Fruit fly (Drosophila melanogaster) whole organism, embryonic: Measurements from ENCODE around the gene inaE.
A peak's percentile ranks its signal among the peaks of the same experiment; 100 is the strongest.

Source experiments
- Atf-2 ChIP-seq: fragments of 200-800 bp; sonication (Bioruptor generic); optimal IDR thresholded peaks from 2 replicates; lab custom pipeline; 2016; ENCODE audit warnings: missing biosample characterization, missing genetic modification characterization
- B-H2 ChIP-seq: fragments of 200-800 bp; sonication (Bioruptor generic); optimal IDR thresholded peaks from 2 replicates; lab custom pipeline; 2018; ENCODE audit warnings: missing biosample characterization, mild to moderate bottlenecking, missing genetic modification characterization
- CG10366 ChIP-seq: fragments of 200-800 bp; sonication (Bioruptor generic); IDR thresholded peaks from 2 replicates; pipeline ENCODE4 v1.3.6; 2022; ENCODE audit warnings: missing biosample characterization, missing genetic modification characterization
- CG10565 ChIP-seq: fragments of 200-800 bp; sonication (Bioruptor generic); optimal IDR thresholded peaks from 3 replicates; lab custom pipeline; 2016; ENCODE audit warnings: missing biosample characterization, mild to moderate bottlenecking, missing genetic modification characterization
- CG12769 ChIP-seq: fragments of 200-800 bp; sonication (Bioruptor generic); optimal IDR thresholded peaks from 2 replicates; lab custom pipeline; 2019; ENCODE audit warnings: missing biosample characterization, mild to moderate bottlenecking, missing genetic modification characterization, moderate library complexity
- CG13287 ChIP-seq: fragments of 200-800 bp; sonication (Bioruptor generic); IDR thresholded peaks from 2 replicates; pipeline ENCODE4 v1.3.6; 2022; ENCODE audit warnings: missing biosample characterization, missing genetic modification characterization; ENCODE audit not compliant: partially characterized antibody
- CG1602 ChIP-seq: fragments of 200-800 bp; sonication (Bioruptor generic); optimal IDR thresholded peaks from 3 replicates; lab custom pipeline; 2016; ENCODE audit warnings: missing biosample characterization, missing genetic modification characterization
- CG16815 ChIP-seq: fragments of 200-800 bp; sonication (Bioruptor generic); optimal IDR thresholded peaks from 3 replicates; lab custom pipeline; 2017; ENCODE audit warnings: missing biosample characterization, mild to moderate bottlenecking, missing genetic modification characterization
- CG17802 ChIP-seq: fragments of 200-800 bp; sonication (Bioruptor generic); optimal IDR thresholded peaks from 2 replicates; lab custom pipeline; 2018; ENCODE audit warnings: missing biosample characterization, mild to moderate bottlenecking, missing genetic modification characterization, moderate library complexity
- CG18011 ChIP-seq: fragments of 200-800 bp; sonication (Bioruptor generic); optimal IDR thresholded peaks from 2 replicates; lab custom pipeline; 2017; ENCODE audit warnings: missing biosample characterization, missing genetic modification characterization, mild to moderate bottlenecking, moderate library complexity, missing genotype
- CG18599 ChIP-seq: fragments of 200-800 bp; sonication (Bioruptor generic); optimal IDR thresholded peaks from 3 replicates; lab custom pipeline; 2017; ENCODE audit warnings: missing biosample characterization, missing genetic modification characterization, mild to moderate bottlenecking, moderate library complexity, missing genetic modification reagents
- CG2116 ChIP-seq: fragments of 200-800 bp; sonication (Bioruptor generic); optimal IDR thresholded peaks from 3 replicates; lab custom pipeline; 2018; ENCODE audit warnings: missing biosample characterization, mild to moderate bottlenecking, missing genetic modification characterization
- CG2678 ChIP-seq: fragments of 200-800 bp; sonication (Bioruptor generic); optimal IDR thresholded peaks from 3 replicates; lab custom pipeline; 2019; ENCODE audit warnings: missing biosample characterization, mild to moderate bottlenecking, missing genetic modification characterization, moderate library complexity
- CG34422 ChIP-seq: fragments of 200-800 bp; sonication (Bioruptor generic); IDR thresholded peaks from 3 replicates; pipeline ENCODE4 v1.3.6; 2022; ENCODE audit warnings: missing biosample characterization, missing genetic modification characterization
- CG4404 ChIP-seq: fragments of 200-800 bp; sonication (Bioruptor generic); IDR thresholded peaks from 2 replicates; pipeline ENCODE4 v1.3.6; 2022; ENCODE audit warnings: missing biosample characterization, missing genetic modification characterization
- CG7745 ChIP-seq: fragments of 200-800 bp; sonication (Bioruptor generic); optimal IDR thresholded peaks from 2 replicates; lab custom pipeline; 2018; ENCODE audit warnings: missing biosample characterization, mild to moderate bottlenecking, missing genetic modification characterization, moderate library complexity
- CG7928 ChIP-seq: fragments of 200-800 bp; sonication (Bioruptor generic); optimal IDR thresholded peaks from 2 replicates; lab custom pipeline; 2017; ENCODE audit warnings: missing biosample characterization, mild to moderate bottlenecking, missing genetic modification characterization
- CG9437 ChIP-seq: fragments of 200-800 bp; sonication (Bioruptor generic); optimal IDR thresholded peaks from 2 replicates; lab custom pipeline; 2018; ENCODE audit warnings: missing biosample characterization, mild to moderate bottlenecking, missing genetic modification characterization
- CG9727 ChIP-seq: fragments of 200-800 bp; sonication (Bioruptor generic); optimal IDR thresholded peaks from 3 replicates; lab custom pipeline; 2017; ENCODE audit warnings: missing biosample characterization, mild to moderate bottlenecking, missing genetic modification characterization
- Dip2 ChIP-seq: fragments of 200-800 bp; sonication (Bioruptor generic); IDR thresholded peaks from 2 replicates; pipeline ENCODE4 v1.3.6; 2022; ENCODE audit warnings: missing biosample characterization, missing genetic modification characterization
- ERR ChIP-seq: fragments of 200-800 bp; sonication (Bioruptor generic); optimal IDR thresholded peaks from 2 replicates; lab custom pipeline; 2016; ENCODE audit warnings: missing biosample characterization, missing genetic modification characterization
- Fer1 ChIP-seq: fragments of 200-800 bp; sonication (Bioruptor generic); optimal IDR thresholded peaks from 2 replicates; lab custom pipeline; 2017; ENCODE audit warnings: missing biosample characterization, mild to moderate bottlenecking, missing genetic modification characterization
- H15 ChIP-seq: fragments of 200-800 bp; sonication (Bioruptor generic); IDR thresholded peaks from 3 replicates; pipeline ENCODE4 v1.3.6; 2022; ENCODE audit warnings: missing biosample characterization, missing genetic modification characterization
- HHEX ChIP-seq: fragments of 200-800 bp; sonication (Bioruptor generic); optimal IDR thresholded peaks from 3 replicates; lab custom pipeline; 2017; ENCODE audit warnings: missing biosample characterization, mild to moderate bottlenecking, missing genetic modification characterization, missing genetic modification reagents
- HLH4C ChIP-seq: fragments of 200-800 bp; sonication (Bioruptor generic); IDR thresholded peaks from 3 replicates; pipeline ENCODE4 v1.3.6; 2022; ENCODE audit warnings: missing biosample characterization, missing genetic modification characterization; ENCODE audit not compliant: partially characterized antibody
- HLHmδ ChIP-seq: fragments of 200-800 bp; sonication (Bioruptor generic); optimal IDR thresholded peaks from 2 replicates; lab custom pipeline; 2018; ENCODE audit warnings: missing biosample characterization, mild to moderate bottlenecking, missing genetic modification characterization, moderate library complexity
- Hand ChIP-seq: fragments of 200-800 bp; sonication (Bioruptor generic); optimal IDR thresholded peaks from 2 replicates; lab custom pipeline; 2017; ENCODE audit warnings: mild to moderate bottlenecking, missing biosample characterization, missing genetic modification reagents, missing genetic modification characterization
- Hmr ChIP-seq: fragments of 200-800 bp; sonication (Bioruptor generic); optimal IDR thresholded peaks from 3 replicates; lab custom pipeline; 2017; ENCODE audit warnings: mild to moderate bottlenecking, missing biosample characterization, missing genetic modification reagents, missing genetic modification characterization
- Hsf ChIP-seq: fragments of 200-800 bp; sonication (Bioruptor generic); optimal IDR thresholded peaks from 3 replicates; lab custom pipeline; 2016; ENCODE audit warnings: missing biosample characterization, missing genetic modification characterization
- MESR4 ChIP-seq: fragments of 200-800 bp; sonication (Bioruptor generic); optimal IDR thresholded peaks from 2 replicates; lab custom pipeline; 2018; ENCODE audit warnings: missing biosample characterization, mild to moderate bottlenecking, missing genetic modification characterization, moderate library complexity
- MTF-1 ChIP-seq: fragments of 200-800 bp; sonication (Bioruptor generic); optimal IDR thresholded peaks from 2 replicates; lab custom pipeline; 2018; ENCODE audit warnings: missing biosample characterization, mild to moderate bottlenecking, missing genetic modification characterization, borderline replicate concordance
- Oli ChIP-seq: fragments of 200-800 bp; sonication (Bioruptor generic); optimal IDR thresholded peaks from 2 replicates; lab custom pipeline; 2018; ENCODE audit warnings: missing biosample characterization, mild to moderate bottlenecking, missing genetic modification characterization, moderate library complexity
- Pdp1 ChIP-seq, 2 experiments: fragments of 200-800 bp; sonication (Bioruptor generic); optimal IDR thresholded peaks; 3 replicates each; lab custom pipeline; 2016; ENCODE audit warnings: missing biosample characterization in 2 of 2, missing genetic modification characterization in 2 of 2, mild to moderate bottlenecking in 1 of 2, moderate library complexity in 1 of 2
- Ravus ChIP-seq: fragments of 200-800 bp; sonication (Bioruptor generic); IDR thresholded peaks from 2 replicates; pipeline ENCODE4 v1.3.6; 2022; ENCODE audit warnings: missing biosample characterization, missing genetic modification characterization
- Sox102F ChIP-seq: fragments of 200-800 bp; sonication (Bioruptor generic); optimal IDR thresholded peaks from 2 replicates; lab custom pipeline; 2018; ENCODE audit warnings: missing biosample characterization, mild to moderate bottlenecking, missing genetic modification characterization, moderate library complexity
- Trl ChIP-seq, 3 experiments: fragments of >200 bp in 2 of 3; fragments of 200-800 bp in 1 of 3; sonication (Bioruptor generic) in 1 of 3; optimal IDR thresholded peaks; 2 replicates in 1 of 3; 3 replicates in 2 of 3; lab custom pipeline; 2016 to 2017; ENCODE audit warnings: missing biosample characterization in 1 of 3, missing genetic modification characterization in 1 of 3
- ac ChIP-seq: fragments of 200-800 bp; sonication (Bioruptor generic); optimal IDR thresholded peaks from 3 replicates; lab custom pipeline; 2017; ENCODE audit warnings: missing biosample characterization, mild to moderate bottlenecking, missing genetic modification characterization
- caup ChIP-seq: fragments of 200-800 bp; sonication (Bioruptor generic); optimal IDR thresholded peaks from 3 replicates; lab custom pipeline; 2017; ENCODE audit warnings: missing biosample characterization, mild to moderate bottlenecking, missing genetic modification characterization, moderate library complexity; ENCODE audit not compliant: severe bottlenecking
- chn ChIP-seq: fragments of 200-800 bp; sonication (Bioruptor generic); optimal IDR thresholded peaks from 2 replicates; lab custom pipeline; 2016; ENCODE audit warnings: missing biosample characterization, missing genetic modification characterization
- ems ChIP-seq: fragments of 200-800 bp; sonication (Bioruptor generic); optimal IDR thresholded peaks from 3 replicates; lab custom pipeline; 2016; ENCODE audit warnings: missing biosample characterization, missing genetic modification characterization
- fd102C ChIP-seq: fragments of 200-800 bp; sonication (Bioruptor generic); optimal IDR thresholded peaks from 2 replicates; lab custom pipeline; 2018; ENCODE audit warnings: missing biosample characterization, mild to moderate bottlenecking, missing genetic modification characterization, moderate library complexity
- gcm2 ChIP-seq: fragments of 200-800 bp; sonication (Bioruptor generic); optimal IDR thresholded peaks from 2 replicates; lab custom pipeline; 2016; ENCODE audit warnings: missing biosample characterization, missing genetic modification characterization
- gem ChIP-seq: fragments of 200-800 bp; sonication (Bioruptor generic); optimal IDR thresholded peaks from 2 replicates; lab custom pipeline; 2019; ENCODE audit warnings: missing biosample characterization, mild to moderate bottlenecking, missing genetic modification characterization, moderate library complexity
- gfzf ChIP-seq: fragments of 200-800 bp; sonication (Bioruptor generic); optimal IDR thresholded peaks from 2 replicates; lab custom pipeline; 2016; ENCODE audit warnings: missing biosample characterization, mild to moderate bottlenecking, missing genetic modification characterization, moderate library complexity
- lbe ChIP-seq: fragments of 200-800 bp; sonication (Bioruptor generic); optimal IDR thresholded peaks from 2 replicates; lab custom pipeline; 2016; ENCODE audit warnings: missing biosample characterization, mild to moderate bottlenecking, missing genetic modification characterization
- lmd ChIP-seq: fragments of 200-800 bp; sonication (Bioruptor generic); IDR thresholded peaks from 2 replicates; pipeline ENCODE4 v1.3.6; 2022; ENCODE audit warnings: missing biosample characterization, missing genetic modification characterization
- pum ChIP-seq: fragments of 200-800 bp; sonication (Bioruptor generic); optimal IDR thresholded peaks from 2 replicates; lab custom pipeline; 2016; ENCODE audit warnings: missing biosample characterization, missing genetic modification characterization
- trh ChIP-seq: fragments of 200-800 bp; sonication (Bioruptor generic); optimal IDR thresholded peaks from 2 replicates; lab custom pipeline; 2016; ENCODE audit warnings: missing biosample characterization, missing genetic modification characterization

Gene inaE

DNA sequence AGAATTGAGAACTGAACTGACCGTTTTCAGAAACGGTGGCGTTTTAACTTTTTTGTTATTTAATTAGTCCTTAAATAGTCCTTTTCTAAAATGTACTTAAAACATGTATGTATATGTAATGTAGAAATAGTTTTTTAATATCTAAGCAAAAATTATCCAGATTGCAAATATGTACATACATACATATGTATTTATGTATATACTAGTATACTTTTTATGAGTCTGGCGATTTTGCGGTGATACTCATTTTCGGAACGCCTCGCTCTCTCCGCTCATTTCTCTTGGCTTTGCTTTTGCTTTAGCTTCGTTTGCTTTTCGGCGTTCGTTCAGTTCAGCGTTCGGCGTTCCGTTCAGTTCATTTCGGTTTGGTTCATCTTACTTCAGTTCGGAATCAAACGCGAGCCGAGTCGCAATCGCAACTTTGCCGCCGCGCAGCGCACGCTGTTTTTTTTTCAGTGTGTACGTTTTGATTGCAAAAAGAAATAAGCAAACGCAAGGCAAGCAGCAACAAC lies 21.1 kb upstream of the inaE start, which contains the start of gene rdgB (continued):
- TF ChIP-seq CG4404 (GFP tag; lab: Robert Waterston, UW) (peak; percentile 43), CG1602 (GFP tag; lab: Kevin White, UChicago) (peak; percentile 75), fd102C (GFP tag; lab: Kevin White, UChicago) (no peak), Atf-2 (peak; percentile 21), gcm2 (GFP tag; lab: Kevin White, UChicago) (peak; percentile 41), CG9727 (GFP tag; lab: Kevin White, UChicago) (peak; percentile 75), Fer1 (GFP tag; lab: Kevin White, UChicago) (peak; percentile 78), MESR4 (GFP tag; lab: Kevin White, UChicago) (no peak), Hand (GFP tag; lab: Kevin White, UChicago) (peak; percentile 25), lmd (GFP tag; lab: Robert Waterston, UW) (peak; percentile 76), chn (GFP tag; lab: Kevin White, UChicago) (peak; percentile 33), CG2678 (tag; lab: Kevin White, UChicago) (peak; percentile 89), Hmr (GFP tag; lab: Kevin White, UChicago) (peak; percentile 83), CG10366 (GFP tag; lab: Robert Waterston, UW) (peak; percentile 35), ems (peak; percentile 21), lbe (GFP tag; lab: Kevin White, UChicago) (peak; percentile 60), CG7745 (tag; lab: Kevin White, UChicago) (no peak), CG7928 (peak; percentile 9), CG9437 (peak; percentile 76), B-H2 (GFP tag; lab: Kevin White, UChicago) (peak; percentile 78), CG16815 (GFP tag; lab: Kevin White, UChicago) (peak; percentile 70), Trl (optimal IDR thresholded peaks at IDR 0.05; lab: Kevin White, UChicago) (peak; percentile 39 to 73), Trl (GFP tag; optimal IDR thresholded peaks at IDR 0.05; lab: Kevin White, UChicago) (no peak), HHEX (GFP tag; lab: Kevin White, UChicago) (peak; percentile 82), gfzf (GFP tag; lab: Kevin White, UChicago) (no peak), ac (GFP tag; lab: Kevin White, UChicago) (no peak), CG18011 (GFP tag; lab: Kevin White, UChicago) (no peak), caup (GFP tag; lab: Kevin White, UChicago) (peak; percentile 81), CG18599 (GFP tag; lab: Kevin White, UChicago) (peak; percentile 87), Hsf (peak; percentile 72), Pdp1 (GFP tag; optimal IDR thresholded peaks at IDR 0.05; lab: Kevin White, UChicago) (peak; percentile 41 to 56), Ravus (GFP tag; lab: Robert Waterston, UW) (peak; percentile 13; the same call in 1 of the 2 replicates), Oli (tag; lab: Kevin White, UChicago) (peak; percentile 85), ERR (GFP tag; lab: Kevin White, UChicago) (no peak), CG12769 (tag; lab: Kevin White, UChicago) (peak; percentile 67), CG2116 (GFP tag; lab: Kevin White, UChicago) (peak; percentile 48), pum (GFP tag; lab: Kevin White, UChicago) (peak; percentile 52), HLHmδ (no peak), HLH4C (GFP tag; lab: Robert Waterston, UW) (no peak), gem (tag; lab: Kevin White, UChicago) (peak; percentile 89), CG10565 (GFP tag; lab: Kevin White, UChicago) (no peak), trh (peak; percentile 39), CG13287 (GFP tag; lab: Robert Waterston, UW) (peak; percentile 27; the same call in 1 of the 2 replicates), MTF-1 (peak; percentile 7), CG34422 (GFP tag; lab: Robert Waterston, UW) (peak; percentile 38; the same call in 1 of the 3 replicates), Dip2 (GFP tag; lab: Robert Waterston, UW) (no peak), H15 (GFP tag; lab: Robert Waterston, UW) (0 out of 3 replicates have a peak, but pooled peaks have one; percentile 40), CG17802 (tag; lab: Kevin White, UChicago) (no peak), Sox102F (peak; percentile 84)
